Worm (Caenorhabditis elegans) whole organism, L2 larva: Measurements from ENCODE around the gene ule-5.

Experiments used
- ama-1 ChIP-seq: fragments of 150-350 bp; optimal IDR thresholded peaks from 2 replicates; lab custom pipeline; 2018; ENCODE audit warnings: inconsistent platforms
- lsy-2 ChIP-seq, 2 experiments: fragments of 150-350 bp in 1 of 2; sonication (generic microtip) in 1 of 2; optimal IDR thresholded peaks; 2 replicates each; lab custom pipeline; 2014 to 2017; ENCODE audit warnings: missing biosample characterization in 2 of 2, missing genetic modification characterization in 2 of 2
- nhr-11 ChIP-seq: fragments of 150-350 bp; optimal IDR thresholded peaks from 2 replicates; lab custom pipeline; 2014; ENCODE audit warnings: missing biosample characterization, missing genetic modification characterization
- ztf-4 ChIP-seq: fragments of 150-350 bp; optimal IDR thresholded peaks from 2 replicates; lab custom pipeline; 2014; ENCODE audit warnings: missing biosample characterization, missing genetic modification characterization

- TF ChIP-seq ztf-4 (tag; lab: Kevin White, UChicago) (no peak), ama-1 (lab: Kevin White, UChicago) (no peak), nhr-11 (tag; lab: Kevin White, UChicago) (no peak), lsy-2 (tag; optimal IDR thresholded peaks at IDR 0.05; lab: Kevin White, UChicago) (no peak)
Measured at ce11 chrX:11892328-11892727, 9.4 kb downstream of the ule-5 start, which contains the start of gene Y62H9A.8.
